Fruit fly (Drosophila melanogaster) whole organism, embryonic: ENCODE results near the gene CG14212.
A peak's percentile ranks its signal among the peaks of the same experiment; 100 is the strongest.

ENCODE experiments used
- Asciz ChIP-seq: fragments of 200-800 bp; sonication (Bioruptor generic); optimal IDR thresholded peaks from 2 replicates; lab custom pipeline; 2017; ENCODE audit warnings: missing biosample characterization, mild to moderate bottlenecking, missing genetic modification characterization, missing genetic modification reagents
- Atf-2 ChIP-seq: fragments of 200-800 bp; sonication (Bioruptor generic); optimal IDR thresholded peaks from 2 replicates; lab custom pipeline; 2016; ENCODE audit warnings: missing biosample characterization, missing genetic modification characterization
- B-H2 ChIP-seq: fragments of 200-800 bp; sonication (Bioruptor generic); optimal IDR thresholded peaks from 2 replicates; lab custom pipeline; 2018; ENCODE audit warnings: missing biosample characterization, mild to moderate bottlenecking, missing genetic modification characterization
- CG13624 ChIP-seq: fragments of 200-800 bp; sonication (Bioruptor generic); optimal IDR thresholded peaks from 2 replicates; lab custom pipeline; 2016; ENCODE audit warnings: missing biosample characterization, missing genetic modification characterization
- CG14014 ChIP-seq: fragments of 200-800 bp; sonication (Bioruptor generic); IDR thresholded peaks from 2 replicates; pipeline ENCODE4 v1.3.6; 2022; ENCODE audit warnings: missing biosample characterization, missing genetic modification characterization
- CG18011 ChIP-seq: fragments of 200-800 bp; sonication (Bioruptor generic); optimal IDR thresholded peaks from 2 replicates; lab custom pipeline; 2017; ENCODE audit warnings: missing biosample characterization, missing genetic modification characterization, mild to moderate bottlenecking, moderate library complexity, missing genotype
- CG18262 ChIP-seq: fragments of 200-800 bp; optimal IDR thresholded peaks from 3 replicates; lab custom pipeline; 2019; ENCODE audit warnings: missing biosample characterization, mild to moderate bottlenecking, missing genetic modification characterization, moderate library complexity
- CG18764 ChIP-seq: fragments of 200-800 bp; sonication (Bioruptor generic); optimal IDR thresholded peaks from 3 replicates; lab custom pipeline; 2016; ENCODE audit warnings: missing biosample characterization, missing genetic modification characterization
- CG32767 ChIP-seq: fragments of 200-800 bp; sonication (Bioruptor generic); IDR thresholded peaks from 2 replicates; pipeline ENCODE4 v1.3.6; 2022; ENCODE audit warnings: missing biosample characterization, missing genetic modification characterization
- CG3281 ChIP-seq: fragments of 200-800 bp; sonication (Bioruptor generic); optimal IDR thresholded peaks from 3 replicates; lab custom pipeline; 2017; ENCODE audit warnings: missing biosample characterization, mild to moderate bottlenecking, missing genetic modification characterization
- CG34376 ChIP-seq: fragments of 200-800 bp; sonication (Bioruptor generic); optimal IDR thresholded peaks from 2 replicates; lab custom pipeline; 2018; ENCODE audit warnings: missing biosample characterization, mild to moderate bottlenecking, missing genetic modification characterization
- CG42726 ChIP-seq: fragments of 200-800 bp; sonication (Bioruptor generic); IDR thresholded peaks from 2 replicates; pipeline ENCODE4 v1.3.6; 2022; ENCODE audit warnings: missing biosample characterization, missing genetic modification characterization; ENCODE audit not compliant: partially characterized antibody
- CG4820 ChIP-seq: fragments of 200-800 bp; sonication (Bioruptor generic); optimal IDR thresholded peaks from 3 replicates; lab custom pipeline; 2016; ENCODE audit warnings: missing biosample characterization, missing genetic modification characterization
- CG7556 ChIP-seq: fragments of 200-800 bp; sonication (Bioruptor generic); optimal IDR thresholded peaks from 2 replicates; lab custom pipeline; 2017; ENCODE audit warnings: missing biosample characterization, mild to moderate bottlenecking, missing genetic modification characterization
- CG7987 ChIP-seq: fragments of 200-800 bp; sonication (Bioruptor generic); optimal IDR thresholded peaks from 2 replicates; lab custom pipeline; 2018; ENCODE audit warnings: missing biosample characterization, mild to moderate bottlenecking, missing genetic modification characterization, moderate library complexity
- CG8290 ChIP-seq, 3 experiments: fragments of 200-800 bp; sonication (Bioruptor generic); optimal IDR thresholded peaks; 2 replicates each; lab custom pipeline; 2016 to 2019; ENCODE audit warnings: missing biosample characterization in 3 of 3, missing genetic modification characterization in 3 of 3, mild to moderate bottlenecking in 2 of 3, moderate library complexity in 1 of 3
- CG8924 ChIP-seq: fragments of 200-800 bp; optimal IDR thresholded peaks from 3 replicates; lab custom pipeline; 2019; ENCODE audit warnings: missing biosample characterization, mild to moderate bottlenecking, missing genetic modification characterization, moderate library complexity
- CG9817 ChIP-seq: fragments of 200-800 bp; sonication (Bioruptor generic); optimal IDR thresholded peaks from 2 replicates; lab custom pipeline; 2018; ENCODE audit warnings: missing biosample characterization, mild to moderate bottlenecking, missing genetic modification characterization, moderate library complexity
- Ets97D ChIP-seq: fragments of 200-800 bp; sonication (Bioruptor generic); optimal IDR thresholded peaks from 3 replicates; lab custom pipeline; 2016; ENCODE audit warnings: missing biosample characterization, missing genetic modification characterization
- Fer1 ChIP-seq: fragments of 200-800 bp; sonication (Bioruptor generic); optimal IDR thresholded peaks from 2 replicates; lab custom pipeline; 2017; ENCODE audit warnings: missing biosample characterization, mild to moderate bottlenecking, missing genetic modification characterization
- GATAe ChIP-seq: fragments of 200-800 bp; sonication (Bioruptor generic); conservative IDR thresholded peaks from 2 replicates; pipeline ENCODE4 v1.3.6; 2022; ENCODE audit warnings: missing biosample characterization, missing genetic modification characterization
- HLH4C ChIP-seq: fragments of 200-800 bp; sonication (Bioruptor generic); IDR thresholded peaks from 3 replicates; pipeline ENCODE4 v1.3.6; 2022; ENCODE audit warnings: missing biosample characterization, missing genetic modification characterization; ENCODE audit not compliant: partially characterized antibody
- Mad ChIP-seq: fragments of 200-800 bp; sonication (Bioruptor generic); optimal IDR thresholded peaks from 2 replicates; lab custom pipeline; 2016; ENCODE audit warnings: missing biosample characterization, missing genetic modification characterization
- Mrtf ChIP-seq: fragments of 200-800 bp; sonication (Bioruptor generic); IDR thresholded peaks from 3 replicates; pipeline ENCODE4 v1.3.6; 2022; ENCODE audit warnings: missing biosample characterization, missing genetic modification characterization
- Myb ChIP-seq: fragments of 200-800 bp; sonication (Bioruptor generic); optimal IDR thresholded peaks from 2 replicates; lab custom pipeline; 2016; ENCODE audit warnings: missing biosample characterization, missing genetic modification characterization
- NfI ChIP-seq: fragments of 200-800 bp; sonication (Bioruptor generic); optimal IDR thresholded peaks from 3 replicates; lab custom pipeline; 2018; ENCODE audit warnings: missing biosample characterization, mild to moderate bottlenecking, missing genetic modification characterization, moderate library complexity
- Opbp ChIP-seq: fragments of 200-800 bp; sonication (Bioruptor generic); IDR thresholded peaks from 3 replicates; pipeline ENCODE4 v1.3.6; 2022; ENCODE audit warnings: missing biosample characterization, missing genetic modification characterization; ENCODE audit not compliant: partially characterized antibody
- Pdp1 ChIP-seq, 2 experiments: fragments of 200-800 bp; sonication (Bioruptor generic); optimal IDR thresholded peaks; 3 replicates each; lab custom pipeline; 2016; ENCODE audit warnings: missing biosample characterization in 2 of 2, missing genetic modification characterization in 2 of 2, mild to moderate bottlenecking in 1 of 2, moderate library complexity in 1 of 2
- Stat92E ChIP-seq, 3 experiments: fragments of >200 bp in 2 of 3; fragments of 200-800 bp in 1 of 3; sonication (Bioruptor generic) in 1 of 3; optimal IDR thresholded peaks; 2 replicates each; lab custom pipeline; 2017 to 2019; ENCODE audit warnings: missing biosample characterization in 3 of 3, missing genetic modification characterization in 3 of 3, mild to moderate bottlenecking in 1 of 3, moderate library complexity in 1 of 3
- Tbp ChIP-seq: fragments of >200 bp; optimal IDR thresholded peaks from 2 replicates; lab custom pipeline; 2018; ENCODE audit warnings: missing biosample characterization, missing genetic modification characterization
- YL-1 ChIP-seq: fragments of 200-800 bp; sonication (Bioruptor generic); optimal IDR thresholded peaks from 3 replicates; lab custom pipeline; 2017; ENCODE audit warnings: missing biosample characterization, mild to moderate bottlenecking, missing genetic modification characterization
- ap ChIP-seq: fragments of 200-800 bp; sonication (Bioruptor generic); IDR thresholded peaks from 2 replicates; pipeline ENCODE4 v1.3.6; 2022; ENCODE audit warnings: missing biosample characterization, missing genetic modification characterization
- crc ChIP-seq: fragments of 200-800 bp; sonication (Bioruptor generic); optimal IDR thresholded peaks from 2 replicates; lab custom pipeline; 2016; ENCODE audit warnings: missing biosample characterization, missing genetic modification characterization
- danr ChIP-seq: fragments of 200-800 bp; sonication (Bioruptor generic); IDR thresholded peaks from 2 replicates; pipeline ENCODE4 v1.3.6; 2022; ENCODE audit warnings: missing biosample characterization, missing genetic modification characterization
- dm ChIP-seq: fragments of 200-800 bp; sonication (Bioruptor generic); optimal IDR thresholded peaks from 3 replicates; lab custom pipeline; 2016; ENCODE audit warnings: missing biosample characterization, missing genetic modification characterization
- dmrt11E ChIP-seq: fragments of 200-800 bp; sonication (Bioruptor generic); optimal IDR thresholded peaks from 3 replicates; lab custom pipeline; 2018; ENCODE audit warnings: missing biosample characterization, mild to moderate bottlenecking, missing genetic modification characterization, moderate library complexity
- ewg ChIP-seq: fragments of 200-800 bp; sonication (Bioruptor generic); optimal IDR thresholded peaks from 3 replicates; lab custom pipeline; 2017; ENCODE audit warnings: mild to moderate bottlenecking, missing biosample characterization, missing genetic modification reagents, missing genetic modification characterization
- klu ChIP-seq: fragments of 200-800 bp; sonication (Bioruptor generic); IDR thresholded peaks from 2 replicates; pipeline ENCODE4 v1.3.6; 2022; ENCODE audit warnings: missing biosample characterization, missing genetic modification characterization
- mld ChIP-seq: fragments of 200-800 bp; sonication (Bioruptor generic); IDR thresholded peaks from 3 replicates; pipeline ENCODE4 v1.3.6; 2022; ENCODE audit warnings: missing biosample characterization, missing genetic modification characterization; ENCODE audit not compliant: partially characterized antibody
- nerfin-2 ChIP-seq: fragments of 200-800 bp; sonication (Bioruptor generic); IDR thresholded peaks from 2 replicates; pipeline ENCODE4 v1.3.6; 2022; ENCODE audit warnings: missing biosample characterization, missing genetic modification characterization; ENCODE audit not compliant: partially characterized antibody
- nmo ChIP-seq: fragments of 200-800 bp; sonication (Bioruptor generic); optimal IDR thresholded peaks from 2 replicates; lab custom pipeline; 2018; ENCODE audit warnings: missing biosample characterization, mild to moderate bottlenecking, missing genetic modification characterization, moderate library complexity
- otp ChIP-seq: fragments of 200-800 bp; sonication (Bioruptor generic); IDR thresholded peaks from 3 replicates; pipeline ENCODE4, ENCODE4 v1.3.6; 2022; ENCODE audit warnings: missing biosample characterization, missing genetic modification characterization
- pzg ChIP-seq: fragments of 200-800 bp; sonication (Bioruptor generic); optimal IDR thresholded peaks from 3 replicates; lab custom pipeline; 2018; ENCODE audit warnings: missing biosample characterization, mild to moderate bottlenecking, missing genetic modification characterization, moderate library complexity
- schlank ChIP-seq: fragments of 200-800 bp; sonication (Bioruptor generic); optimal IDR thresholded peaks from 2 replicates; lab custom pipeline; 2018; ENCODE audit warnings: missing biosample characterization, mild to moderate bottlenecking, missing genetic modification characterization
- sna ChIP-seq: fragments of 200-800 bp; sonication (Bioruptor generic); IDR thresholded peaks from 2 replicates; pipeline ENCODE4 v1.3.6; 2022; ENCODE audit warnings: missing biosample characterization, missing genetic modification characterization; ENCODE audit not compliant: partially characterized antibody
- sqz ChIP-seq: fragments of 200-800 bp; sonication (Bioruptor generic); optimal IDR thresholded peaks from 3 replicates; lab custom pipeline; 2018; ENCODE audit warnings: missing biosample characterization, mild to moderate bottlenecking, missing genetic modification characterization
- trem ChIP-seq: fragments of 200-800 bp; optimal IDR thresholded peaks from 3 replicates; lab custom pipeline; 2019; ENCODE audit warnings: missing biosample characterization, mild to moderate bottlenecking, missing genetic modification characterization, moderate library complexity
- unc-4 ChIP-seq: fragments of 200-800 bp; sonication (Bioruptor generic); IDR thresholded peaks from 2 replicates; pipeline ENCODE4 v1.3.6; 2022; ENCODE audit warnings: missing biosample characterization, missing genetic modification characterization; ENCODE audit not compliant: partially characterized antibody
- vnd ChIP-seq: fragments of 200-800 bp; sonication (Bioruptor generic); IDR thresholded peaks from 3 replicates; pipeline ENCODE4 v1.3.6; 2022; ENCODE audit warnings: missing biosample characterization, missing genetic modification characterization; ENCODE audit not compliant: partially characterized antibody

Gene CG14212

dm6 chrX:19601644-19602043, 23.9 kb upstream of the CG14212 start, which contains the start of gene CG14220 (continued):
- TF ChIP-seq CG8924 (tag; lab: Kevin White, UChicago) (peak; percentile 22), Myb (GFP tag; lab: Kevin White, UChicago) (peak; percentile 6), ap (GFP tag; lab: Robert Waterston, UW) (no peak), Fer1 (peak; percentile 48), dmrt11E (tag; lab: Kevin White, UChicago) (peak; percentile 0), Tbp (GFP tag; lab: Kevin White, UChicago) (no peak), Asciz (GFP tag; lab: Kevin White, UChicago) (no peak), CG13624 (GFP tag; lab: Kevin White, UChicago) (peak; percentile 7), Ets97D (GFP tag; lab: Kevin White, UChicago) (peak; percentile 90), CG3281 (GFP tag; lab: Kevin White, UChicago) (peak; percentile 20), CG18011 (GFP tag; lab: Kevin White, UChicago) (no peak), trem (tag; lab: Kevin White, UChicago) (peak; percentile 87), CG4820 (GFP tag; lab: Kevin White, UChicago) (no peak), Opbp (GFP tag; lab: Robert Waterston, UW) (peak; percentile 94), pzg (GFP tag; lab: Kevin White, UChicago) (peak; percentile 89), nmo (peak; percentile 32), Pdp1 (GFP tag; optimal IDR thresholded peaks at IDR 0.05; lab: Kevin White, UChicago) (no peak), CG34376 (GFP tag; lab: Kevin White, UChicago) (peak; percentile 51), B-H2 (peak; percentile 37), GATAe (GFP tag; lab: Robert Waterston, UW) (no peak), vnd (GFP tag; lab: Robert Waterston, UW) (peak; percentile 87), ewg (GFP tag; lab: Kevin White, UChicago) (no peak), CG14014 (GFP tag; lab: Robert Waterston, UW) (no peak), Mad (peak; percentile 25), sna (GFP tag; lab: Robert Waterston, UW) (peak; percentile 85), schlank (tag; lab: Kevin White, UChicago) (no peak), CG7556 (GFP tag; lab: Kevin White, UChicago) (no peak), dm (GFP tag; lab: Kevin White, UChicago) (peak; percentile 4), crc (GFP tag; lab: Kevin White, UChicago) (no peak), mld (GFP tag; lab: Robert Waterston, UW) (peak; percentile 93), CG32767 (GFP tag; lab: Robert Waterston, UW) (peak; percentile 45; the same call in 1 of the 2 replicates), CG42726 (peak; percentile 90), danr (GFP tag; lab: Robert Waterston, UW) (no peak), CG9817 (tag; lab: Kevin White, UChicago) (no peak), nerfin-2 (GFP tag; lab: Robert Waterston, UW) (peak; percentile 94), NfI (no peak), Stat92E (GFP tag; optimal IDR thresholded peaks at IDR 0.05; lab: Kevin White, UChicago) (peak in 1 of 3 experiments; percentile 46), klu (no peak), CG8290 (GFP tag; optimal IDR thresholded peaks at IDR 0.05; lab: Kevin White, UChicago) (no peak), CG8290 (tag; optimal IDR thresholded peaks at IDR 0.05; lab: Kevin White, UChicago) (peak in 1 of 2 experiments; percentile 72), CG18262 (tag; lab: Kevin White, UChicago) (peak; percentile 7), Mrtf (GFP tag; lab: Robert Waterston, UW) (no peak), CG7987 (peak; percentile 26), sqz (GFP tag; lab: Kevin White, UChicago) (peak; percentile 5), otp (GFP tag; lab: Robert Waterston, UW) (no peak), Atf-2 (GFP tag; lab: Kevin White, UChicago) (no peak), HLH4C (peak; percentile 96), YL-1 (GFP tag; lab: Kevin White, UChicago) (peak; percentile 63), unc-4 (peak; percentile 93), CG18764 (no peak)
